Worm (Caenorhabditis elegans) whole organism, L1 larva: ENCODE measurements around the gene sre-55.

ENCODE experiments used
- ama-1 ChIP-seq: fragments of 150-350 bp; optimal IDR thresholded peaks from 2 replicates; lab custom pipeline; 2014
- blmp-1 ChIP-seq: fragments of 150-350 bp; optimal IDR thresholded peaks from 2 replicates; lab custom pipeline; 2014; ENCODE audit warnings: missing biosample characterization, missing genetic modification characterization
- ceh-88 ChIP-seq: fragments of 200-800 bp; sonication (Bioruptor generic); IDR thresholded peaks from 2 replicates; pipeline ENCODE4 v1.3.6; 2022; ENCODE audit warnings: missing genetic modification characterization, missing compliant biosample characterization
- egl-27 ChIP-seq, 2 experiments: fragments of 150-350 bp in 1 of 2; sonication (generic microtip); optimal IDR thresholded peaks; 3 replicates each; lab custom pipeline; 2017 to 2018; ENCODE audit warnings: missing biosample characterization in 2 of 2, missing genetic modification characterization in 2 of 2, missing genetic modification reagents in 2 of 2
- isw-1 ChIP-seq: fragments of 200-800 bp; sonication (Bioruptor generic); IDR thresholded peaks from 2 replicates; pipeline ENCODE4 v1.3.6; 2022; ENCODE audit warnings: missing genetic modification characterization, missing compliant biosample characterization
- lin-13 ChIP-seq: fragments of 150-350 bp; optimal IDR thresholded peaks from 2 replicates; lab custom pipeline; 2014; ENCODE audit warnings: missing biosample characterization, missing genetic modification reagents, missing genetic modification characterization
- nhr-77 ChIP-seq: fragments of 150-350 bp; optimal IDR thresholded peaks from 2 replicates; lab custom pipeline; 2014; ENCODE audit warnings: missing biosample characterization, missing genetic modification characterization
- pag-3 ChIP-seq: sonication (generic microtip); optimal IDR thresholded peaks from 2 replicates; lab custom pipeline; 2017; ENCODE audit warnings: missing genetic modification characterization, mild to moderate bottlenecking, missing compliant biosample characterization, antibody characterized with exemption, borderline replicate concordance; ENCODE audit not compliant: insufficient read depth
- skn-1 ChIP-seq: fragments of 150-350 bp; optimal IDR thresholded peaks from 2 replicates; lab custom pipeline; 2014; ENCODE audit warnings: missing biosample characterization, missing genetic modification characterization
- zag-1 ChIP-seq: fragments of 150-350 bp; optimal IDR thresholded peaks from 2 replicates; lab custom pipeline; 2014; ENCODE audit warnings: missing biosample characterization, missing genetic modification characterization

DNA sequence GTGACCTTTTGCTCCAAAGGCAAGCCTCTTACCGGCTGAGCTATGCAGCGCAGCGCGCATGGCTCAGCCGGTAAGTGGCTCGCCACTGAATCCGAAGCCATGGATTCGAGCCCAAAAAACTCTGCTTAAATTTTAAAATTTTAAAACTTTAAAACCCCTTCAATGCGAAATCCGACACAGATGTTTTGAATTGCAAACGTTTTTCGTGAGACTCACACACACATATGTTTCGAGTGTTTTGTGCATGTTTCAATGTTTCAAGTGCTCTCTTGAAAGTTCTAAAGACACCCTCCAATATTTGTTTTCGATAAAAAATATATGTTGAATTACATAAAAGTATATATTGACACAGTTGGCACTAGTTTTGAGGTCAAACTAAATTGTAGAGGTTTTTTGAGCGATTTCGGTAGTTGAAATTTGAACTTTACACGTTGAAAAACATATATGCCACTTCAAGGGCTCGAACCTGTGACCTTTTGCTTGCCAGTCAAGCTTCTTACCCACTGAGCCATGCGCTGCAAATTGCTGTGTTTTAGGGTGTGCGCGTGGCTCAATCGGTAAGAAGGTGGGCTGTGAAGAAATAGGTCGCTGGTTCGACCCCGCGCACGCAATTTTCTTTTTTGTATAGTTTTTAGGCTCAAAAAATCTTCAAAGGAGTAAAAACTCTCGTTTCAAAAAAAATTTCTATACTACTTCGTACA, 17.3 kb downstream of the sre-55 start:
- no peak for TF ChIP-seq blmp-1 (tag; lab: Kevin White, UChicago)
- no peak for TF ChIP-seq nhr-77 (tag; lab: Kevin White, UChicago)
- no peak for TF ChIP-seq lin-13 (GFP tag; lab: Kevin White, UChicago)
- no peak for TF ChIP-seq skn-1 (tag; lab: Kevin White, UChicago)
- no peak for TF ChIP-seq ama-1 (lab: Kevin White, UChicago)
- TF ChIP-seq isw-1 (GFP tag; lab: Robert Waterston, UW): no peak
- no peak for TF ChIP-seq pag-3
- TF ChIP-seq ceh-88: no peak
- no peak for TF ChIP-seq egl-27 (tag; optimal IDR thresholded peaks at IDR 0.05; lab: Kevin White, UChicago)
- TF ChIP-seq zag-1 (tag; lab: Kevin White, UChicago): no peak
